Worm (Caenorhabditis elegans) whole organism, L4 larva: ENCODE data around the gene R09A8.1.

Experiments
- F10B5.3 ChIP-seq: sonication (generic microtip); optimal IDR thresholded peaks from 2 replicates; lab custom pipeline; 2016; ENCODE audit warnings: mild to moderate bottlenecking, missing genetic modification characterization, missing compliant biosample characterization
- F26F4.8 ChIP-seq: fragments of 200-800 bp; sonication (Bioruptor generic); conservative IDR thresholded peaks from 2 replicates; pipeline ENCODE4 v1.3.6; 2022; ENCODE audit warnings: missing genetic modification characterization, missing compliant biosample characterization
- Y48G9A.11 ChIP-seq: fragments of 200-800 bp; sonication (Bioruptor generic); IDR thresholded peaks from 2 replicates; pipeline ENCODE4 v1.3.6; 2022; ENCODE audit warnings: missing genetic modification reagents, missing genetic modification characterization, missing compliant biosample characterization
- Y5F2A.4 ChIP-seq: fragments of 200-800 bp; sonication (Bioruptor generic); optimal IDR thresholded peaks from 2 replicates; lab custom pipeline; 2018; ENCODE audit warnings: mild to moderate bottlenecking, missing genetic modification characterization, missing compliant biosample characterization
- Y75B8A.6 ChIP-seq: fragments of 200-800 bp; sonication (Bioruptor generic); IDR thresholded peaks from 2 replicates; pipeline ENCODE4 v1.3.6; 2022; ENCODE audit warnings: missing genetic modification reagents, missing genetic modification characterization, missing compliant biosample characterization
- attf-4 ChIP-seq: sonication (generic microtip); optimal IDR thresholded peaks from 3 replicates; lab custom pipeline; 2017; ENCODE audit warnings: missing biosample characterization, missing genetic modification characterization
- ceh-20 ChIP-seq: fragments of 200-800 bp; sonication (Bioruptor generic); IDR thresholded peaks from 2 replicates; pipeline ENCODE4 v1.3.6; 2022; ENCODE audit warnings: missing genetic modification reagents, missing genetic modification characterization, missing compliant biosample characterization
- ceh-44 ChIP-seq: fragments of 200-800 bp; sonication (Bioruptor generic); IDR thresholded peaks from 2 replicates; pipeline ENCODE4 v1.3.6; 2022; ENCODE audit warnings: missing genetic modification reagents, missing genetic modification characterization, missing compliant biosample characterization
- daf-16 ChIP-seq, 3 experiments: sonication (generic microtip); optimal IDR thresholded peaks; 2 replicates each; lab custom pipeline; 2016 to 2017; ENCODE audit warnings: missing genetic modification characterization in 3 of 3, missing genetic modification reagents in 3 of 3, mild to moderate bottlenecking in 2 of 3, missing compliant biosample characterization in 2 of 3, missing biosample characterization in 1 of 3, moderate library complexity in 1 of 3
- dmd-8 ChIP-seq: fragments of 200-800 bp; sonication (Bioruptor generic); IDR thresholded peaks from 2 replicates; pipeline ENCODE4 v1.3.6; 2022; ENCODE audit warnings: missing genetic modification characterization, missing compliant biosample characterization
- dmd-9 ChIP-seq: fragments of 200-800 bp; sonication (Bioruptor generic); IDR thresholded peaks from 2 replicates; pipeline ENCODE4 v1.3.6; 2022; ENCODE audit warnings: missing genetic modification reagents, missing genetic modification characterization, missing compliant biosample characterization
- hlh-30 ChIP-seq: sonication (generic microtip); optimal IDR thresholded peaks from 2 replicates; lab custom pipeline; 2017; ENCODE audit warnings: antibody characterized with exemption, mild to moderate bottlenecking, missing genetic modification characterization, missing compliant biosample characterization; ENCODE audit not compliant: insufficient read depth
- jun-1 ChIP-seq: fragments of 150-350 bp; optimal IDR thresholded peaks from 2 replicates; lab custom pipeline; 2014; ENCODE audit warnings: missing biosample characterization, missing genetic modification reagents, missing genetic modification characterization
- lin-1 ChIP-seq: fragments of 200-800 bp; sonication (Bioruptor generic); IDR thresholded peaks from 2 replicates; pipeline ENCODE4 v1.3.6; 2022; ENCODE audit warnings: missing genetic modification reagents, missing genetic modification characterization, missing compliant biosample characterization
- lin-39 ChIP-seq: fragments of 150-350 bp; optimal IDR thresholded peaks from 2 replicates; lab custom pipeline; 2014; ENCODE audit warnings: missing biosample characterization, missing genetic modification reagents, missing genetic modification characterization
- lsy-2 ChIP-seq, 2 experiments: fragments of 150-350 bp in 1 of 2; sonication (generic microtip) in 1 of 2; optimal IDR thresholded peaks; 2 replicates each; lab custom pipeline; 2014 to 2017; ENCODE audit warnings: missing biosample characterization in 2 of 2, missing genetic modification characterization in 2 of 2
- madf-5 ChIP-seq, 2 experiments: fragments of 200-800 bp; sonication (Bioruptor generic); IDR thresholded peaks; 2 replicates each; pipeline ENCODE4 v1.3.6; 2022; ENCODE audit warnings: missing compliant biosample characterization in 2 of 2, missing genetic modification characterization in 2 of 2
- mdl-1 ChIP-seq, 2 experiments: fragments of 150-350 bp in 1 of 2; sonication (generic microtip) in 1 of 2; optimal IDR thresholded peaks; 2 replicates each; lab custom pipeline; 2014 to 2017; ENCODE audit warnings: missing biosample characterization in 2 of 2, missing genetic modification characterization in 2 of 2
- mdt-29 ChIP-seq: fragments of 200-800 bp; sonication (Bioruptor generic); IDR thresholded peaks from 2 replicates; pipeline ENCODE4 v1.3.6; 2022; ENCODE audit warnings: missing genetic modification reagents, missing genetic modification characterization, missing compliant biosample characterization
- mep-1 ChIP-seq: fragments of 150-350 bp; sonication (generic microtip); optimal IDR thresholded peaks from 3 replicates; lab custom pipeline; 2014; ENCODE audit warnings: missing biosample characterization, missing genetic modification characterization
- mxl-2 ChIP-seq: fragments of 200-800 bp; sonication (Bioruptor generic); conservative IDR thresholded peaks from 2 replicates; pipeline ENCODE4 v1.3.6; 2022; ENCODE audit warnings: missing genetic modification reagents, missing genetic modification characterization, missing compliant biosample characterization
- mxl-3 ChIP-seq: fragments of 200-800 bp; sonication (Bioruptor generic); optimal IDR thresholded peaks from 2 replicates; lab custom pipeline; 2018; ENCODE audit warnings: mild to moderate bottlenecking, missing genetic modification characterization, missing compliant biosample characterization
- nhr-10 ChIP-seq: fragments of 150-350 bp; optimal IDR thresholded peaks from 2 replicates; lab custom pipeline; 2014; ENCODE audit warnings: missing biosample characterization, missing genetic modification characterization
- nhr-11 ChIP-seq: fragments of 150-350 bp; optimal IDR thresholded peaks from 2 replicates; lab custom pipeline; 2014; ENCODE audit warnings: missing biosample characterization, missing genetic modification characterization
- nhr-237 ChIP-seq: sonication (generic microtip); optimal IDR thresholded peaks from 2 replicates; lab custom pipeline; 2017; ENCODE audit warnings: missing biosample characterization, missing genetic modification characterization
- nhr-28 ChIP-seq: fragments of 150-350 bp; optimal IDR thresholded peaks from 2 replicates; lab custom pipeline; 2014; ENCODE audit warnings: missing biosample characterization, missing genetic modification characterization
- nhr-41 ChIP-seq: fragments of 200-800 bp; sonication (Bioruptor generic); IDR thresholded peaks from 2 replicates; pipeline ENCODE4 v1.3.6; 2022; ENCODE audit warnings: missing genetic modification reagents, missing genetic modification characterization, missing compliant biosample characterization
- nhr-48 ChIP-seq: sonication (generic microtip); optimal IDR thresholded peaks from 2 replicates; lab custom pipeline; 2016; ENCODE audit warnings: mild to moderate bottlenecking, missing genetic modification characterization, missing compliant biosample characterization
- nhr-6 ChIP-seq: fragments of 150-350 bp; optimal IDR thresholded peaks from 2 replicates; lab custom pipeline; 2014; ENCODE audit warnings: missing biosample characterization, missing genetic modification characterization
- pha-4 ChIP-seq, 2 experiments: fragments of 150-350 bp in 1 of 2; fragments of 200-800 bp in 1 of 2; sonication (Bioruptor generic) in 1 of 2; IDR thresholded peaks in 1 of 2; optimal IDR thresholded peaks in 1 of 2; 2 replicates each; pipeline versions ENCODE4 v1.3.6 to Lab custom; 2014 to 2022; ENCODE audit warnings: missing genetic modification characterization in 2 of 2, missing genetic modification reagents in 2 of 2, missing biosample characterization in 1 of 2, missing compliant biosample characterization in 1 of 2
- php-3 ChIP-seq: fragments of 200-800 bp; sonication (Bioruptor generic); IDR thresholded peaks from 2 replicates; pipeline ENCODE4 v1.3.6; 2022; ENCODE audit warnings: missing genetic modification reagents, missing genetic modification characterization, missing compliant biosample characterization
- set-16 ChIP-seq: fragments of 200-800 bp; sonication (Bioruptor generic); IDR thresholded peaks from 2 replicates; pipeline ENCODE4 v1.3.6; 2022; ENCODE audit warnings: missing genetic modification reagents, missing genetic modification characterization, missing compliant biosample characterization
- spr-1 ChIP-seq: sonication (generic microtip); optimal IDR thresholded peaks from 2 replicates; lab custom pipeline; 2016; ENCODE audit warnings: mild to moderate bottlenecking, missing genetic modification characterization, missing compliant biosample characterization
- spr-3 ChIP-seq: fragments of 200-800 bp; sonication (Bioruptor generic); optimal IDR thresholded peaks from 2 replicates; lab custom pipeline; 2018; ENCODE audit warnings: mild to moderate bottlenecking, missing genetic modification characterization, missing compliant biosample characterization
- tag-97 ChIP-seq: fragments of 200-800 bp; sonication (Bioruptor generic); IDR thresholded peaks from 2 replicates; pipeline ENCODE4 v1.3.6; 2022; ENCODE audit warnings: missing genetic modification characterization, missing compliant biosample characterization
- tra-1 ChIP-seq: fragments of 200-800 bp; sonication (Bioruptor generic); IDR thresholded peaks from 2 replicates; pipeline ENCODE4 v1.3.6; 2022; ENCODE audit warnings: missing genetic modification reagents, missing genetic modification characterization, missing compliant biosample characterization
- unc-62 ChIP-seq, 3 experiments: fragments of 150-350 bp in 1 of 3; sonication (generic microtip); optimal IDR thresholded peaks in 2 of 3; peaks in 1 of 3; 1 replicate in 1 of 3; 2 replicates in 2 of 3; lab custom pipeline; 2014 to 2017; ENCODE audit warnings: missing biosample characterization in 3 of 3, missing genetic modification characterization in 3 of 3, missing genetic modification reagents in 3 of 3, missing genotype in 1 of 3
- vab-7 ChIP-seq: fragments of 200-800 bp; sonication (Bioruptor generic); IDR thresholded peaks from 2 replicates; pipeline ENCODE4 v1.3.6; 2022; ENCODE audit warnings: missing genetic modification reagents, missing genetic modification characterization, missing compliant biosample characterization
- zip-2 ChIP-seq: fragments of 150-350 bp; optimal IDR thresholded peaks from 2 replicates; lab custom pipeline; 2014; ENCODE audit warnings: missing biosample characterization, missing genetic modification characterization
- ztf-7 ChIP-seq: fragments of 150-350 bp; optimal IDR thresholded peaks from 2 replicates; lab custom pipeline; 2014; ENCODE audit warnings: missing biosample characterization, missing genetic modification characterization

Gene R09A8.1

DNA sequence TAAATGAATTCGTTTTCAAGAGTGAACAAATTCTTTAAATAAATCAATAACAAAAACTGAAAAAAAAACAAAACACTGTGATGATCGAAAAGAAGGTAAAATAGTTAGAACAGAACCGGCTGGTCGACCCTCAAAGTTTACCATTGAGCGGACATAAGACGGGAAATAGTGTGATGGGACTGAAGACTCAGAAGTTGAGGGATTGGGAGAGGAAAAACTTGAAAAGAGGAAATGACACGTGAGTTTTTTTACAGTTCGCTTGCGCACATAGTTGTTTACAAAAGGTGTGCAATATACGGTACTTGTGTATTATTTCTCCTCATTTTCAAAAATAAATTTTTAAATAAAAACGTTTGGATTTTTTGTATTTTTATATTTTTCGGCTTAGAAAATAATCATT is 29.4 kb downstream of the R09A8.1 start:
- TF ChIP-seq unc-62 (GFP tag; optimal IDR thresholded peaks at IDR 0.05 in 1 of 2; lab: Kevin White, UChicago) (peak in 1 of 2 experiments; percentile 83), unc-62 (tag; optimal IDR thresholded peaks at IDR 0.05; lab: Kevin White, UChicago) (no peak), hlh-30 (tag; lab: Kevin White, UChicago) (peak; percentile 44), spr-3 (GFP tag; lab: Kevin White, UChicago) (no peak), pha-4 (GFP tag; IDR thresholded peaks at IDR 0.05; lab: Robert Waterston, UW) (no peak), pha-4 (tag; optimal IDR thresholded peaks at IDR 0.05; lab: Kevin White, UChicago) (peak; percentile 78), mdl-1 (tag; optimal IDR thresholded peaks at IDR 0.05; lab: Kevin White, UChicago) (peak in 1 of 2 experiments; percentile 11), spr-1 (tag; lab: Kevin White, UChicago) (no peak), ztf-7 (tag; lab: Kevin White, UChicago) (no peak), mep-1 (tag; lab: Kevin White, UChicago) (peak; percentile 24)

DNA sequence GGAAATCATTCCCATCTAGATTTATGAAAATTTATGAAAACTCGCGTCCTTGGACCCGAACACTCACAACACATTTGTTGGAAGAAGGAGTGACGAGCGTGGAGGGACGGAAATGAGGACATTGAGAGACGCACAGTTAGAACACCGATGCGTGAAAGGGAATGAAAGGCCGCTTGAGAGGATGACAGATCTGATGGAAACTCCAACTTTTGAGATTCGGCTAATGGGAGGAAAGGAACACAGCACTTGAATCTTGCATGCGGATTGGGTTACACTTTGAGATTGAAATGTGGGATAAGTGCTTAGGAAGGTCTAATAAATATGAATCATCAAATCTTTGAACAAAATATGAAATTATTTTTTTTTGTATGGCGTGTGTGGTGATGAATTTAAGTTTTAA is 32.3 kb downstream of the R09A8.1 start:
- TF ChIP-seq vab-7 (GFP tag; lab: Robert Waterston, UW) (no peak), unc-62 (GFP tag; optimal IDR thresholded peaks at IDR 0.05 in 1 of 2; lab: Kevin White, UChicago) (peak in 1 of 2 experiments; percentile 86), unc-62 (tag; optimal IDR thresholded peaks at IDR 0.05; lab: Kevin White, UChicago) (no peak)

DNA sequence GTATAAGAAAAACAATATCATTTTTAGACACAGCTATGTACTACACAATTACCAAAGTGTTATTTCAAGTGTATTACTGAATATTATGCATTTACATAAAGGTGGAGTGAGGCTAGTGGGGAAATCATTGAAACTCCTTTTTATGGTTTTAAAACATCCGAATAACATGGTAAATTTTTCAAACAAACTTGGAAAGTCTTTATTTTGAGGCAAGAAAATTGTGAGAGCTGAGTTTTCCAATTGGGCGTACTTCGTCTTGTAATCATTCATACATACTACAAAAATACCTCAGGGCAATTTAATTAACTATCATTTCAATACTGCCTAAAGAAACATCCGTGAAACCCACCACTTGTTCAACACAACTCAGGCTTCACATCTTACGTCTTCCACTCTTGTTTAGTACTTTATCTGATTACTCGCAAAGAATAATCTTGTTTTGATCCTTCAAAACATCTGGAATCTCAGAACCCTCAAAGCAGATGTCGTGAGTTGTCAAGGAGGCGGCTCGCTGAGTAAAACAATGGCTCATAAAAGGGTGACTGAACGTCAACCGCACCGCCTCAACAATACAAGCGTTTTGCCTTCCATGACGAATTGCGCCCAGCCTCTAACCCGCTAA is 33.1 kb downstream of the R09A8.1 start, which contains the start of gene zmp-5:
Gene zmp-5 (plus strand): TSS at position 572 of the 622 bp plus-strand sequence.
- peak in 1 of 2 experiments; percentile 98 for TF ChIP-seq unc-62 (GFP tag; optimal IDR thresholded peaks at IDR 0.05 in 1 of 2; lab: Kevin White, UChicago)
- TF ChIP-seq unc-62 (tag; optimal IDR thresholded peaks at IDR 0.05; lab: Kevin White, UChicago), result no peak
- no peak for TF ChIP-seq attf-4 (tag; lab: Kevin White, UChicago)

DNA sequence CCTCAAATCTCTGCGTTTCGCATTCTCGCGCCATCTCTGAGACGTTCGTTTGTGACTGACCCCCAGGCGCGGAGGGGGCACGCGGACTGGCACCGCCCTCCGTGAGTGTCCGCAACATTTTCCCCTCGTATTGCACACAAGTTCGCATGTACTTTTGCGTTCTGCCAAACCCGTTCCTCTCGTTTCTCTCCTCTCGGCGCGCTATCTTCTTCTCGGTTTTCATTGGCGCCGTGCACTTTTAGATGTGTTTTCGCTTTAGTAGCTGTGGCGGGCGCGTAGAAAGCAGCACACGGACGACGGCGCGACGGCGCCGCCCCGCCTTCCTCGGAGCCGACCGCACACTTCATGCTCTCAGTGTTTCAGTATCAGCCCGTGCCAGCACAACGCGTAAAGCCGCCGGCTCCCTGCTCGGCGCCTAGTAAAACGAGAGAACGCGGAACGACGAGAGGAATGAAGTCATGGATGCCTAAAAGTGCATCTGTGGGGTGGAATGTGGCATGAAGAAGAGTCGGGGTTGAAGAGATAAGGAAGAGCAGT is 41.9 kb downstream of the R09A8.1 start:
- TF ChIP-seq mdt-29 (no peak), spr-3 (GFP tag; lab: Kevin White, UChicago) (peak; percentile 37), F10B5.3 (tag; lab: Kevin White, UChicago) (peak; percentile 34), tag-97 (GFP tag; lab: Robert Waterston, UW) (no peak), Y48G9A.11 (GFP tag; lab: Robert Waterston, UW) (no peak), spr-1 (tag; lab: Kevin White, UChicago) (peak; percentile 57), dmd-8 (GFP tag; lab: Robert Waterston, UW) (no peak), set-16 (GFP tag; lab: Robert Waterston, UW) (peak; percentile 94), nhr-10 (tag; lab: Kevin White, UChicago) (no peak), mxl-2 (no peak), php-3 (peak; percentile 7; the same call in 1 of the 2 replicates), F26F4.8 (GFP tag; lab: Robert Waterston, UW) (no peak), dmd-9 (GFP tag; lab: Robert Waterston, UW) (no peak), mep-1 (tag; lab: Kevin White, UChicago) (peak; percentile 16), nhr-28 (tag; lab: Kevin White, UChicago) (no peak), lin-1 (no peak), jun-1 (tag; lab: Kevin White, UChicago) (no peak), lsy-2 (tag; optimal IDR thresholded peaks at IDR 0.05; lab: Kevin White, UChicago) (no peak), tra-1 (no peak), mxl-3 (GFP tag; lab: Kevin White, UChicago) (peak; percentile 26), zip-2 (tag; lab: Kevin White, UChicago) (no peak), ceh-44 (GFP tag; lab: Robert Waterston, UW) (no peak), unc-62 (GFP tag; optimal IDR thresholded peaks at IDR 0.05 in 1 of 2; lab: Kevin White, UChicago) (no peak), unc-62 (tag; optimal IDR thresholded peaks at IDR 0.05; lab: Kevin White, UChicago) (no peak), Y5F2A.4 (no peak), Y75B8A.6 (GFP tag; lab: Robert Waterston, UW) (no peak), madf-5 (GFP tag; IDR thresholded peaks at IDR 0.05; lab: Robert Waterston, UW) (no peak), attf-4 (tag; lab: Kevin White, UChicago) (no peak), nhr-48 (tag; lab: Kevin White, UChicago) (peak; percentile 91), ceh-20 (GFP tag; lab: Robert Waterston, UW) (no peak), nhr-11 (tag; lab: Kevin White, UChicago) (no peak), nhr-6 (tag; lab: Kevin White, UChicago) (no peak), nhr-41 (GFP tag; lab: Robert Waterston, UW) (no peak), nhr-237 (tag; lab: Kevin White, UChicago) (no peak), daf-16 (GFP tag; optimal IDR thresholded peaks at IDR 0.05; lab: Kevin White, UChicago) (peak in 1 of 2 experiments; percentile 73), daf-16 (tag; optimal IDR thresholded peaks at IDR 0.05; lab: Kevin White, UChicago) (peak; percentile 51), lin-39 (tag; lab: Kevin White, UChicago) (no peak)
